Fruit fly (Drosophila melanogaster): Measurements from ENCODE around the gene plh.
A peak's percentile ranks its signal among the peaks of the same experiment; 100 is the strongest.

dm6 chr3R:4992227-4992737 lies 18.5 kb downstream of the plh start:
- TF ChIP-seq fu2 (GFP tag; optimal IDR thresholded peaks at IDR 0.05) (no peak), pb (GFP tag; optimal IDR thresholded peaks at IDR 0.05) (peak; percentile 34), CG2116 (GFP tag; optimal IDR thresholded peaks at IDR 0.05) (peak; percentile 44), unc-4 (GFP tag; IDR thresholded peaks at IDR 0.05; ENCODE audit: partially characterized antibody) (no peak), NC2α (GFP tag; optimal IDR thresholded peaks at IDR 0.05) (no peak)
